Fruit fly (Drosophila melanogaster) whole organism, prepupa: ENCODE data around the gene Tpr2.

Experiments used
- Blimp-1 ChIP-seq: fragments of 200-800 bp; sonication (Bioruptor generic); optimal IDR thresholded peaks from 3 replicates; lab custom pipeline; 2017; ENCODE audit warnings: missing biosample characterization, missing genetic modification characterization, mild to moderate bottlenecking, moderate library complexity, missing genetic modification reagents
- CG10631 ChIP-seq: fragments of 200-800 bp; sonication (Bioruptor generic); optimal IDR thresholded peaks from 2 replicates; lab custom pipeline; 2016; ENCODE audit warnings: missing biosample characterization, missing genetic modification characterization
- CG11294 ChIP-seq: fragments of 200-800 bp; sonication (Bioruptor generic); IDR thresholded peaks from 2 replicates; pipeline ENCODE4 v1.3.6; 2022; ENCODE audit warnings: missing biosample characterization, missing genetic modification characterization
- CG11762 ChIP-seq: fragments of 200-800 bp; sonication (Bioruptor generic); optimal IDR thresholded peaks from 3 replicates; lab custom pipeline; 2016; ENCODE audit warnings: missing biosample characterization, missing genetic modification characterization; ENCODE audit not compliant: insufficient read depth
- CG15336 ChIP-seq: fragments of 200-800 bp; sonication (Bioruptor generic); IDR thresholded peaks from 2 replicates; pipeline ENCODE4 v1.3.6; 2022; ENCODE audit warnings: missing biosample characterization, missing genetic modification characterization
- CG1621 ChIP-seq: fragments of 200-800 bp; sonication (Bioruptor generic); optimal IDR thresholded peaks from 3 replicates; lab custom pipeline; 2018; ENCODE audit warnings: missing biosample characterization, mild to moderate bottlenecking, missing genetic modification characterization
- CG31627 ChIP-seq: fragments of 200-800 bp; sonication (Bioruptor generic); optimal IDR thresholded peaks from 3 replicates; lab custom pipeline; 2016; ENCODE audit warnings: missing biosample characterization, missing genetic modification characterization
- CG32006 ChIP-seq: fragments of 200-800 bp; sonication (Bioruptor generic); optimal IDR thresholded peaks from 3 replicates; lab custom pipeline; 2017; ENCODE audit warnings: missing biosample characterization, mild to moderate bottlenecking, missing genetic modification characterization
- CG3919 ChIP-seq: fragments of 200-800 bp; sonication (Bioruptor generic); optimal IDR thresholded peaks from 3 replicates; lab custom pipeline; 2016; ENCODE audit warnings: missing biosample characterization, missing genetic modification characterization
- CG4318 ChIP-seq: fragments of 200-800 bp; sonication (Bioruptor generic); optimal IDR thresholded peaks from 3 replicates; lab custom pipeline; 2017; ENCODE audit warnings: missing biosample characterization, mild to moderate bottlenecking, missing genetic modification characterization
- CG6163 ChIP-seq: fragments of 200-800 bp; sonication (Bioruptor generic); IDR thresholded peaks from 3 replicates; pipeline ENCODE4 v1.3.6; 2022; ENCODE audit warnings: missing biosample characterization, missing genetic modification characterization
- CG6792 ChIP-seq: fragments of 200-800 bp; sonication (Bioruptor generic); optimal IDR thresholded peaks from 3 replicates; lab custom pipeline; 2016; ENCODE audit warnings: missing biosample characterization, missing genetic modification characterization
- CG7368 ChIP-seq: fragments of 200-800 bp; sonication (Bioruptor generic); optimal IDR thresholded peaks from 3 replicates; lab custom pipeline; 2016; ENCODE audit warnings: missing biosample characterization, missing genetic modification characterization
- CG8119 ChIP-seq: fragments of 200-800 bp; sonication (Bioruptor generic); IDR thresholded peaks from 3 replicates; pipeline ENCODE4 v1.3.6; 2022; ENCODE audit warnings: missing biosample characterization, missing genetic modification characterization
- CG9139 ChIP-seq: fragments of 200-800 bp; sonication (Bioruptor generic); optimal IDR thresholded peaks from 3 replicates; lab custom pipeline; 2017; ENCODE audit warnings: missing biosample characterization, mild to moderate bottlenecking, missing genetic modification characterization
- Eip75B ChIP-seq: fragments of 200-800 bp; sonication (Bioruptor generic); optimal IDR thresholded peaks from 3 replicates; lab custom pipeline; 2016; ENCODE audit warnings: missing biosample characterization, missing genetic modification characterization
- Eip78C ChIP-seq: fragments of 200-800 bp; sonication (Bioruptor generic); peaks from one replicate; lab custom pipeline; 2016; ENCODE audit warnings: missing biosample characterization, missing genetic modification characterization
- Ets21C ChIP-seq: fragments of 200-800 bp; sonication (Bioruptor generic); optimal IDR thresholded peaks from 3 replicates; lab custom pipeline; 2016; ENCODE audit warnings: missing biosample characterization, missing genetic modification characterization
- Ets96B ChIP-seq: fragments of 200-800 bp; optimal IDR thresholded peaks from 2 replicates; lab custom pipeline; 2019; ENCODE audit warnings: missing biosample characterization, mild to moderate bottlenecking, missing genetic modification characterization, moderate library complexity
- Gug ChIP-seq: fragments of 200-800 bp; sonication (Bioruptor generic); IDR thresholded peaks from 2 replicates; pipeline ENCODE4 v1.3.6; 2022; ENCODE audit warnings: missing biosample characterization, missing genetic modification characterization
- Hr38 ChIP-seq: sonication (Bioruptor generic); optimal IDR thresholded peaks from 2 replicates; lab custom pipeline; 2016; ENCODE audit warnings: missing biosample characterization, missing genetic modification characterization
- Hr39 ChIP-seq: fragments of 200-800 bp; sonication (Bioruptor generic); optimal IDR thresholded peaks from 2 replicates; lab custom pipeline; 2016; ENCODE audit warnings: missing biosample characterization, missing genetic modification characterization
- Hr4 ChIP-seq: fragments of 200-800 bp; sonication (Bioruptor generic); optimal IDR thresholded peaks from 3 replicates; lab custom pipeline; 2016; ENCODE audit warnings: missing biosample characterization, missing genetic modification characterization
- Lpt ChIP-seq: fragments of 200-800 bp; sonication (Bioruptor generic); optimal IDR thresholded peaks from 3 replicates; lab custom pipeline; 2016; ENCODE audit warnings: missing biosample characterization, missing genetic modification characterization
- Met ChIP-seq: fragments of 200-800 bp; sonication (Bioruptor generic); optimal IDR thresholded peaks from 3 replicates; lab custom pipeline; 2016; ENCODE audit warnings: missing biosample characterization, missing genetic modification characterization
- Smox ChIP-seq: fragments of 200-800 bp; sonication (Bioruptor generic); optimal IDR thresholded peaks from 3 replicates; lab custom pipeline; 2016; ENCODE audit warnings: missing biosample characterization, missing genetic modification characterization
- Sox102F ChIP-seq: fragments of 200-800 bp; sonication (Bioruptor generic); optimal IDR thresholded peaks from 2 replicates; lab custom pipeline; 2016; ENCODE audit warnings: missing biosample characterization, mild to moderate bottlenecking, missing genetic modification characterization
- Sox14 ChIP-seq: fragments of 200-800 bp; sonication (Bioruptor generic); optimal IDR thresholded peaks from 3 replicates; lab custom pipeline; 2016; ENCODE audit warnings: missing biosample characterization, missing genetic modification characterization
- Sox15 ChIP-seq: fragments of 200-800 bp; sonication (Bioruptor generic); optimal IDR thresholded peaks from 3 replicates; lab custom pipeline; 2016; ENCODE audit warnings: missing biosample characterization, missing genetic modification characterization
- achi ChIP-seq: fragments of 200-800 bp; sonication (Bioruptor generic); optimal IDR thresholded peaks from 3 replicates; lab custom pipeline; 2016; ENCODE audit warnings: missing biosample characterization, missing genetic modification characterization
- acj6 ChIP-seq: fragments of 200-800 bp; sonication (Bioruptor generic); optimal IDR thresholded peaks from 3 replicates; lab custom pipeline; 2016; ENCODE audit warnings: missing biosample characterization, missing genetic modification characterization
- cyc ChIP-seq: fragments of 200-800 bp; sonication (Bioruptor generic); optimal IDR thresholded peaks from 3 replicates; lab custom pipeline; 2016; ENCODE audit warnings: missing biosample characterization, missing genetic modification characterization
- dac ChIP-seq: fragments of 200-800 bp; sonication (Bioruptor generic); optimal IDR thresholded peaks from 2 replicates; lab custom pipeline; 2017; ENCODE audit warnings: missing biosample characterization, mild to moderate bottlenecking, missing genetic modification characterization
- dsx ChIP-seq: fragments of 200-800 bp; optimal IDR thresholded peaks from 3 replicates; lab custom pipeline; 2019; ENCODE audit warnings: missing biosample characterization, mild to moderate bottlenecking, missing genetic modification characterization, moderate library complexity; ENCODE audit not compliant: poor library complexity, severe bottlenecking
- eg ChIP-seq: fragments of 200-800 bp; sonication (Bioruptor generic); IDR thresholded peaks from 3 replicates; pipeline ENCODE4 v1.3.6; 2022; ENCODE audit warnings: missing biosample characterization, missing genetic modification characterization
- esn ChIP-seq: fragments of 200-800 bp; sonication (Bioruptor generic); optimal IDR thresholded peaks from 2 replicates; lab custom pipeline; 2016; ENCODE audit warnings: missing biosample characterization, mild to moderate bottlenecking, missing genetic modification characterization, moderate library complexity
- fd85E ChIP-seq: fragments of 200-800 bp; sonication (Bioruptor generic); optimal IDR thresholded peaks from 3 replicates; lab custom pipeline; 2016; ENCODE audit warnings: missing biosample characterization, missing genetic modification characterization
- fkh ChIP-seq: fragments of 200-800 bp; sonication (Bioruptor generic); optimal IDR thresholded peaks from 3 replicates; lab custom pipeline; 2017; ENCODE audit warnings: missing biosample characterization, mild to moderate bottlenecking, missing genetic modification characterization, moderate library complexity
- lz ChIP-seq: fragments of 200-800 bp; sonication (Bioruptor generic); optimal IDR thresholded peaks from 3 replicates; lab custom pipeline; 2016; ENCODE audit warnings: missing biosample characterization, missing genetic modification characterization
- net ChIP-seq: fragments of 200-800 bp; sonication (Bioruptor generic); optimal IDR thresholded peaks from 3 replicates; lab custom pipeline; 2016; ENCODE audit warnings: missing biosample characterization, missing genetic modification characterization
- pdm3 ChIP-seq: fragments of 200-800 bp; sonication (Bioruptor generic); optimal IDR thresholded peaks from 3 replicates; lab custom pipeline; 2016; ENCODE audit warnings: missing biosample characterization, missing genetic modification characterization
- spab ChIP-seq: fragments of 200-800 bp; sonication (Bioruptor generic); optimal IDR thresholded peaks from 2 replicates; lab custom pipeline; 2017; ENCODE audit warnings: missing biosample characterization, mild to moderate bottlenecking, missing genetic modification characterization, missing genetic modification reagents
- ss ChIP-seq, 2 experiments: fragments of 200-800 bp; sonication (Bioruptor generic); optimal IDR thresholded peaks; 2 replicates in 1 of 2; 3 replicates in 1 of 2; lab custom pipeline; 2017 to 2018; ENCODE audit warnings: mild to moderate bottlenecking in 2 of 2, missing biosample characterization in 2 of 2, missing genetic modification characterization in 2 of 2, moderate library complexity in 1 of 2
- svp ChIP-seq: fragments of 200-800 bp; sonication (Bioruptor generic); peaks from one replicate; lab custom pipeline; 2016; ENCODE audit warnings: missing biosample characterization, missing genetic modification characterization
- topi ChIP-seq: fragments of 200-800 bp; sonication (Bioruptor generic); optimal IDR thresholded peaks from 3 replicates; lab custom pipeline; 2016; ENCODE audit warnings: missing biosample characterization, missing genetic modification characterization
- vri ChIP-seq: fragments of 200-800 bp; sonication (Bioruptor generic); optimal IDR thresholded peaks from 3 replicates; lab custom pipeline; 2016; ENCODE audit warnings: missing biosample characterization, mild to moderate bottlenecking, missing genetic modification characterization

Gene Tpr2

dm6 chr2L:16476517-16476916, 14.8 kb upstream of the Tpr2 start (continued):
- TF ChIP-seq acj6 (GFP tag; lab: Kevin White, UChicago) (peak; percentile 50), esn (peak; percentile 40), fd85E (no peak), CG6163 (GFP tag; lab: Robert Waterston, UW) (peak; percentile 75), Sox102F (GFP tag; lab: Kevin White, UChicago) (peak; percentile 51), CG11294 (GFP tag; lab: Robert Waterston, UW) (no peak), CG10631 (GFP tag; lab: Kevin White, UChicago) (peak; percentile 46)

dm6 chr2L:16485643-16486000, 5.7 kb upstream of the Tpr2 start, which contains the start of gene dac:
TSS of gene dac (minus strand) at chr2L:16485998.
- TF ChIP-seq Hr39: no peak
- TF ChIP-seq Eip78C (GFP tag; lab: Kevin White, UChicago): peak; percentile 1
- TF ChIP-seq svp: peak; percentile 52
- no peak for TF ChIP-seq Smox
- no peak for TF ChIP-seq spab (GFP tag; lab: Kevin White, UChicago)
- no peak for TF ChIP-seq eg (GFP tag; lab: Robert Waterston, UW)
- no peak for TF ChIP-seq topi
- TF ChIP-seq CG6163 (GFP tag; lab: Robert Waterston, UW): peak; percentile 33; the same call in 1 of the 3 replicates
- no peak for TF ChIP-seq dsx
- no peak for TF ChIP-seq Sox102F (GFP tag; lab: Kevin White, UChicago)
- TF ChIP-seq Eip75B (GFP tag; lab: Kevin White, UChicago): no peak
- no peak for TF ChIP-seq CG4318
- TF ChIP-seq fkh (GFP tag; lab: Kevin White, UChicago): no peak
- TF ChIP-seq CG6792 (GFP tag; lab: Kevin White, UChicago): no peak
- no peak for TF ChIP-seq fd85E
- no peak for TF ChIP-seq CG11762 (GFP tag; lab: Kevin White, UChicago)
- TF ChIP-seq Met (GFP tag; lab: Kevin White, UChicago): no peak
- no peak for TF ChIP-seq Lpt
- TF ChIP-seq CG3919: no peak
- no peak for TF ChIP-seq Sox15
- TF ChIP-seq dac (GFP tag; lab: Kevin White, UChicago): peak; percentile 58

- no peak for TF ChIP-seq CG1621 (tag; lab: Kevin White, UChicago)
- TF ChIP-seq eg (GFP tag; lab: Robert Waterston, UW): peak; percentile 41
- TF ChIP-seq CG11762 (GFP tag; lab: Kevin White, UChicago): no peak
- TF ChIP-seq Smox: peak; percentile 29
- TF ChIP-seq topi: peak; percentile 20
- TF ChIP-seq fd85E: no peak
- TF ChIP-seq CG11294 (GFP tag; lab: Robert Waterston, UW): no peak
- TF ChIP-seq CG8119 (GFP tag; lab: Robert Waterston, UW): no peak
- TF ChIP-seq Gug: peak; percentile 43
- no peak for TF ChIP-seq achi (GFP tag; lab: Kevin White, UChicago)
- peak; percentile 24 for TF ChIP-seq cyc
- TF ChIP-seq Hr39: peak; percentile 24
- TF ChIP-seq pdm3 (GFP tag; lab: Kevin White, UChicago): peak; percentile 52
- peak; percentile 9 for TF ChIP-seq lz (GFP tag; lab: Kevin White, UChicago)
- no peak for TF ChIP-seq Hr4 (GFP tag; lab: Kevin White, UChicago)
- no peak for TF ChIP-seq CG4318
- peak; percentile 45; the same call in 2 of the 3 replicates for TF ChIP-seq CG6163 (GFP tag; lab: Robert Waterston, UW)
- TF ChIP-seq svp: peak; percentile 74
- TF ChIP-seq CG15336 (GFP tag; lab: Robert Waterston, UW): peak; percentile 17; the same call in 1 of the 2 replicates
- TF ChIP-seq Ets96B (tag; lab: Kevin White, UChicago): peak; percentile 36
- TF ChIP-seq vri (GFP tag; lab: Kevin White, UChicago): peak; percentile 30
- peak; percentile 34 for TF ChIP-seq net (GFP tag; lab: Kevin White, UChicago)
- TF ChIP-seq CG31627: peak; percentile 34
- TF ChIP-seq acj6 (GFP tag; lab: Kevin White, UChicago): peak; percentile 23
- no peak for TF ChIP-seq Ets21C (GFP tag; lab: Kevin White, UChicago)
- TF ChIP-seq Hr38: no peak
- peak; percentile 49 for TF ChIP-seq Blimp-1 (GFP tag; lab: Kevin White, UChicago)
- peak; percentile 39 for TF ChIP-seq CG32006 (GFP tag; lab: Kevin White, UChicago)
- TF ChIP-seq Met (GFP tag; lab: Kevin White, UChicago): peak; percentile 23
- peak; percentile 15 for TF ChIP-seq CG9139
- peak; percentile 28 for TF ChIP-seq Sox102F (GFP tag; lab: Kevin White, UChicago)
- peak; percentile 35 to 72 for TF ChIP-seq ss (GFP tag; optimal IDR thresholded peaks at IDR 0.05; lab: Kevin White, UChicago)
- peak; percentile 14 for TF ChIP-seq CG7368
- TF ChIP-seq Sox14 (GFP tag; lab: Kevin White, UChicago): peak; percentile 56
Observed at dm6 chr2L:16486001-16486793, 5.1 kb upstream of the Tpr2 start.
